Worm (Caenorhabditis elegans) whole organism, L2 larva: ENCODE measurements around the gene srlf-27.

Source experiments
- C34F6.9 ChIP-seq: fragments of 150-350 bp; optimal IDR thresholded peaks from 2 replicates; lab custom pipeline; 2014; ENCODE audit warnings: missing biosample characterization, missing genetic modification characterization
- F13H6.1 ChIP-seq: sonication (generic microtip); optimal IDR thresholded peaks from 2 replicates; lab custom pipeline; 2016; ENCODE audit warnings: missing genetic modification characterization, missing compliant biosample characterization
- R02D3.7 ChIP-seq: fragments of 150-350 bp; optimal IDR thresholded peaks from 2 replicates; lab custom pipeline; 2014; ENCODE audit warnings: missing biosample characterization, missing genetic modification characterization
- ZK546.5 ChIP-seq: sonication (generic microtip); optimal IDR thresholded peaks from 2 replicates; lab custom pipeline; 2017; ENCODE audit warnings: missing biosample characterization, missing genetic modification characterization
- aly-2 ChIP-seq: fragments of 150-350 bp; optimal IDR thresholded peaks from 2 replicates; lab custom pipeline; 2014; ENCODE audit warnings: missing biosample characterization, missing genetic modification characterization
- ama-1 ChIP-seq: fragments of 150-350 bp; optimal IDR thresholded peaks from 2 replicates; lab custom pipeline; 2018; ENCODE audit warnings: inconsistent platforms
- blmp-1 ChIP-seq: sonication (generic microtip); optimal IDR thresholded peaks from 2 replicates; lab custom pipeline; 2017; ENCODE audit warnings: missing genetic modification characterization, mild to moderate bottlenecking, missing compliant biosample characterization, antibody characterized with exemption, moderate library complexity; ENCODE audit not compliant: insufficient read depth
- ceh-16 ChIP-seq: fragments of 150-350 bp; optimal IDR thresholded peaks from 2 replicates; lab custom pipeline; 2014; ENCODE audit warnings: missing biosample characterization, missing genetic modification characterization
- crh-2 ChIP-seq: sonication (generic microtip); optimal IDR thresholded peaks from 2 replicates; lab custom pipeline; 2017; ENCODE audit warnings: missing biosample characterization, missing genetic modification characterization
- egl-27 ChIP-seq: sonication (generic microtip); optimal IDR thresholded peaks from 3 replicates; lab custom pipeline; 2017; ENCODE audit warnings: missing biosample characterization, missing genetic modification reagents, missing genetic modification characterization
- elt-1 ChIP-seq: fragments of 150-350 bp; optimal IDR thresholded peaks from 2 replicates; lab custom pipeline; 2014; ENCODE audit warnings: missing biosample characterization, missing genetic modification characterization
- elt-3 ChIP-seq: sonication (generic microtip); optimal IDR thresholded peaks from 2 replicates; lab custom pipeline; 2017; ENCODE audit warnings: missing biosample characterization, missing genetic modification characterization
- fos-1 ChIP-seq: fragments of 150-350 bp; optimal IDR thresholded peaks from 2 replicates; lab custom pipeline; 2014; ENCODE audit warnings: missing biosample characterization, missing genetic modification characterization
- gmeb-1 ChIP-seq: fragments of 150-350 bp; optimal IDR thresholded peaks from 2 replicates; lab custom pipeline; 2014; ENCODE audit warnings: missing biosample characterization, missing genetic modification characterization
- lin-11 ChIP-seq: fragments of 150-350 bp; sonication (generic microtip); optimal IDR thresholded peaks from 2 replicates; lab custom pipeline; 2014; ENCODE audit warnings: missing biosample characterization, missing genetic modification characterization, inconsistent platforms, mixed read lengths
- lin-13 ChIP-seq: fragments of 150-350 bp; optimal IDR thresholded peaks from 2 replicates; lab custom pipeline; 2014; ENCODE audit warnings: missing biosample characterization, missing genetic modification reagents, missing genetic modification characterization
- lin-39 ChIP-seq: fragments of 150-350 bp; optimal IDR thresholded peaks from 2 replicates; lab custom pipeline; 2014; ENCODE audit warnings: missing biosample characterization, missing genetic modification reagents, missing genetic modification characterization
- lsy-2 ChIP-seq, 2 experiments: fragments of 150-350 bp in 1 of 2; sonication (generic microtip) in 1 of 2; optimal IDR thresholded peaks; 2 replicates each; lab custom pipeline; 2014 to 2017; ENCODE audit warnings: missing biosample characterization in 2 of 2, missing genetic modification characterization in 2 of 2
- mab-5 ChIP-seq: fragments of 150-350 bp; optimal IDR thresholded peaks from 2 replicates; lab custom pipeline; 2014; ENCODE audit warnings: missing biosample characterization, missing genetic modification characterization
- mbf-1 ChIP-seq: sonication (generic microtip); optimal IDR thresholded peaks from 2 replicates; lab custom pipeline; 2017; ENCODE audit warnings: missing biosample characterization, missing genetic modification characterization
- mdl-1 ChIP-seq, 2 experiments: fragments of 150-350 bp in 1 of 2; sonication (generic microtip) in 1 of 2; optimal IDR thresholded peaks; 2 replicates each; lab custom pipeline; 2017; ENCODE audit warnings: missing biosample characterization in 2 of 2, missing genetic modification characterization in 2 of 2
- nhr-10 ChIP-seq: sonication (generic microtip); optimal IDR thresholded peaks from 2 replicates; lab custom pipeline; 2017; ENCODE audit warnings: missing biosample characterization, missing genetic modification characterization
- nhr-11 ChIP-seq: fragments of 150-350 bp; optimal IDR thresholded peaks from 2 replicates; lab custom pipeline; 2014; ENCODE audit warnings: missing biosample characterization, missing genetic modification characterization
- nhr-12 ChIP-seq: fragments of 150-350 bp; optimal IDR thresholded peaks from 2 replicates; lab custom pipeline; 2014; ENCODE audit warnings: missing biosample characterization, missing genetic modification characterization
- nhr-129 ChIP-seq: fragments of 150-350 bp; optimal IDR thresholded peaks from 2 replicates; lab custom pipeline; 2014; ENCODE audit warnings: missing biosample characterization, missing genetic modification characterization
- nhr-21 ChIP-seq: fragments of 150-350 bp; optimal IDR thresholded peaks from 2 replicates; lab custom pipeline; 2014; ENCODE audit warnings: missing biosample characterization, missing genetic modification characterization
- nhr-25 ChIP-seq: fragments of 150-350 bp; sonication (generic microtip); optimal IDR thresholded peaks from 3 replicates; lab custom pipeline; 2014; ENCODE audit warnings: missing biosample characterization, missing genetic modification characterization
- nhr-6 ChIP-seq: fragments of 150-350 bp; optimal IDR thresholded peaks from 2 replicates; lab custom pipeline; 2014; ENCODE audit warnings: missing biosample characterization, missing genetic modification characterization
- nhr-77 ChIP-seq: fragments of 150-350 bp; optimal IDR thresholded peaks from 2 replicates; lab custom pipeline; 2014; ENCODE audit warnings: missing biosample characterization, missing genetic modification characterization
- peb-1 ChIP-seq: fragments of 150-350 bp; optimal IDR thresholded peaks from 2 replicates; lab custom pipeline; 2014; ENCODE audit warnings: missing biosample characterization, missing genetic modification characterization
- sem-4 ChIP-seq: fragments of 150-350 bp; optimal IDR thresholded peaks from 2 replicates; lab custom pipeline; 2014; ENCODE audit warnings: missing biosample characterization, missing genetic modification reagents, missing genetic modification characterization
- skn-1 ChIP-seq: sonication (generic microtip); optimal IDR thresholded peaks from 2 replicates; lab custom pipeline; 2017; ENCODE audit warnings: missing biosample characterization, missing genetic modification characterization
- sma-3 ChIP-seq: sonication (generic microtip); optimal IDR thresholded peaks from 2 replicates; lab custom pipeline; 2016; ENCODE audit warnings: missing genetic modification reagents, missing genetic modification characterization, missing compliant biosample characterization
- sma-9 ChIP-seq, 2 experiments: fragments of 150-350 bp in 1 of 2; sonication (generic microtip) in 1 of 2; optimal IDR thresholded peaks; 2 replicates each; lab custom pipeline; 2014 to 2016; ENCODE audit warnings: missing genetic modification characterization in 2 of 2, mild to moderate bottlenecking in 1 of 2, missing biosample characterization in 1 of 2, missing compliant biosample characterization in 1 of 2, missing genetic modification reagents in 1 of 2, moderate library complexity in 1 of 2
- unc-39 ChIP-seq: fragments of 150-350 bp; optimal IDR thresholded peaks from 2 replicates; lab custom pipeline; 2014; ENCODE audit warnings: missing biosample characterization, missing genetic modification characterization
- unc-62 ChIP-seq: fragments of 150-350 bp; optimal IDR thresholded peaks from 2 replicates; lab custom pipeline; 2014; ENCODE audit warnings: missing biosample characterization, missing genetic modification reagents, missing genetic modification characterization
- zag-1 ChIP-seq: fragments of 150-350 bp; optimal IDR thresholded peaks from 2 replicates; lab custom pipeline; 2014; ENCODE audit warnings: missing biosample characterization, missing genetic modification characterization
- ztf-1 ChIP-seq: fragments of 200-800 bp; sonication (Bioruptor generic); conservative IDR thresholded peaks from 2 replicates; pipeline ENCODE4 v1.3.6; 2022; ENCODE audit warnings: missing genetic modification characterization, missing compliant biosample characterization
- ztf-11 ChIP-seq: sonication (generic microtip); optimal IDR thresholded peaks from 2 replicates; lab custom pipeline; 2017; ENCODE audit warnings: missing biosample characterization, missing genetic modification characterization
- ztf-4 ChIP-seq: fragments of 150-350 bp; optimal IDR thresholded peaks from 2 replicates; lab custom pipeline; 2014; ENCODE audit warnings: missing biosample characterization, missing genetic modification characterization

srlf-27 gene

ce11 chrIV:14609774-14610173 is 27.7 kb upstream of the srlf-27 start (continued):
- TF ChIP-seq mdl-1 (tag; optimal IDR thresholded peaks at IDR 0.05; lab: Kevin White, UChicago) (peak in 1 of 2 experiments; percentile 14), egl-27 (no peak), aly-2 (tag; lab: Kevin White, UChicago) (no peak), mab-5 (no peak), crh-2 (peak; percentile 53), lin-13 (GFP tag; lab: Kevin White, UChicago) (no peak), ztf-11 (no peak), F13H6.1 (tag; lab: Kevin White, UChicago) (peak; percentile 31)

ce11 chrIV:14610942-14611724 is 26.4 kb upstream of the srlf-27 start:
- TF ChIP-seq lin-39 (tag; lab: Kevin White, UChicago): no peak
- TF ChIP-seq aly-2 (tag; lab: Kevin White, UChicago): no peak
- TF ChIP-seq mbf-1 (tag; lab: Kevin White, UChicago): no peak
- no peak for TF ChIP-seq unc-62 (GFP tag; lab: Kevin White, UChicago)
- peak in 1 of 2 experiments; percentile 7 for TF ChIP-seq mdl-1 (tag; optimal IDR thresholded peaks at IDR 0.05; lab: Kevin White, UChicago)
- no peak for TF ChIP-seq lin-11 (tag; lab: Kevin White, UChicago)
- peak; percentile 45 for TF ChIP-seq nhr-11 (tag; lab: Kevin White, UChicago)
- TF ChIP-seq R02D3.7 (tag; lab: Kevin White, UChicago): no peak
- TF ChIP-seq ztf-1 (GFP tag; lab: Robert Waterston, UW): no peak
- peak; percentile 31 for TF ChIP-seq gmeb-1 (tag; lab: Kevin White, UChicago)
- no peak for TF ChIP-seq unc-39 (tag; lab: Kevin White, UChicago)
- no peak for TF ChIP-seq zag-1 (tag; lab: Kevin White, UChicago)
- TF ChIP-seq nhr-6 (tag; lab: Kevin White, UChicago): peak; percentile 13
- TF ChIP-seq ceh-16 (tag; lab: Kevin White, UChicago): peak; percentile 49
- no peak for TF ChIP-seq elt-3 (tag; lab: Kevin White, UChicago)
- peak; percentile 54 for TF ChIP-seq fos-1 (tag; lab: Kevin White, UChicago)
- peak; percentile 86 for TF ChIP-seq nhr-21
- TF ChIP-seq ZK546.5 (tag; lab: Kevin White, UChicago): no peak
- TF ChIP-seq nhr-12 (tag; lab: Kevin White, UChicago): no peak
- TF ChIP-seq nhr-25 (tag; lab: Kevin White, UChicago): peak; percentile 83
- no peak for TF ChIP-seq ama-1 (lab: Kevin White, UChicago)
- TF ChIP-seq lsy-2 (tag; optimal IDR thresholded peaks at IDR 0.05; lab: Kevin White, UChicago): peak in 1 of 2 experiments; percentile 58
- TF ChIP-seq sem-4 (tag; lab: Kevin White, UChicago): peak; percentile 32
- no peak for TF ChIP-seq elt-1
- TF ChIP-seq sma-3 (GFP tag; lab: Kevin White, UChicago): peak; percentile 64
- peak; percentile 36 for TF ChIP-seq peb-1 (tag; lab: Kevin White, UChicago)
- TF ChIP-seq blmp-1 (tag; lab: Kevin White, UChicago): peak; percentile 86
- no peak for TF ChIP-seq nhr-77 (tag; lab: Kevin White, UChicago)
- peak; percentile 84 for TF ChIP-seq F13H6.1 (tag; lab: Kevin White, UChicago)
- TF ChIP-seq nhr-10 (tag; lab: Kevin White, UChicago): no peak
- TF ChIP-seq skn-1 (tag; lab: Kevin White, UChicago): no peak
- no peak for TF ChIP-seq ztf-4
- peak; percentile 34 for TF ChIP-seq crh-2
- TF ChIP-seq lin-13 (GFP tag; lab: Kevin White, UChicago): peak; percentile 46
- TF ChIP-seq nhr-129: peak; percentile 91
- TF ChIP-seq ztf-11: no peak
- peak; percentile 63 for TF ChIP-seq egl-27
- TF ChIP-seq C34F6.9 (tag; lab: Kevin White, UChicago): peak; percentile 27
- peak; percentile 97 for TF ChIP-seq sma-9 (GFP tag; optimal IDR thresholded peaks at IDR 0.05; lab: Kevin White, UChicago)
- TF ChIP-seq sma-9 (tag; optimal IDR thresholded peaks at IDR 0.05; lab: Kevin White, UChicago): peak; percentile 26
